Worm (Caenorhabditis elegans) whole organism, young adult: ENCODE results near the gene upb-1.

Experiments
- B0035.1 ChIP-seq: sonication (generic microtip); optimal IDR thresholded peaks from 2 replicates; lab custom pipeline; 2016; ENCODE audit warnings: missing genetic modification characterization, mild to moderate bottlenecking, missing compliant biosample characterization, missing genotype, missing genetic modification reagents
- C06A6.2 ChIP-seq: fragments of 200-800 bp; sonication (Bioruptor generic); conservative IDR thresholded peaks from 2 replicates; pipeline ENCODE4 v1.3.6; 2022; ENCODE audit warnings: missing genetic modification characterization, missing compliant biosample characterization
- aptf-3 ChIP-seq: fragments of 200-800 bp; sonication (Bioruptor generic); IDR thresholded peaks from 2 replicates; pipeline ENCODE4 v1.3.6; 2022; ENCODE audit warnings: missing genetic modification characterization, missing compliant biosample characterization
- atf-7 ChIP-seq: sonication (generic microtip); optimal IDR thresholded peaks from 2 replicates; lab custom pipeline; 2017; ENCODE audit warnings: mild to moderate bottlenecking, missing genetic modification characterization, missing compliant biosample characterization
- hsf-1 ChIP-seq: fragments of 200-800 bp; sonication (Bioruptor generic); IDR thresholded peaks from 2 replicates; pipeline ENCODE4 v1.3.6; 2022; ENCODE audit warnings: missing genetic modification reagents, missing genetic modification characterization, missing compliant biosample characterization
- madf-10 ChIP-seq: sonication (generic microtip); optimal IDR thresholded peaks from 2 replicates; lab custom pipeline; 2016; ENCODE audit warnings: mild to moderate bottlenecking, missing genetic modification characterization, missing compliant biosample characterization
- nfya-2 ChIP-seq: fragments of 200-800 bp; sonication (Bioruptor generic); IDR thresholded peaks from 2 replicates; pipeline ENCODE4 v1.3.6; 2022; ENCODE audit warnings: missing genetic modification reagents, missing genetic modification characterization, missing compliant biosample characterization
- rec-8 ChIP-seq, 2 experiments: sonication (generic microtip); optimal IDR thresholded peaks; 2 replicates each; lab custom pipeline; 2016; ENCODE audit warnings: mild to moderate bottlenecking in 2 of 2, missing genetic modification characterization in 2 of 2, missing genetic modification reagents in 2 of 2, missing genotype in 2 of 2, missing biosample characterization in 1 of 2, missing compliant biosample characterization in 1 of 2, moderate library complexity in 1 of 2
- sdz-38 ChIP-seq: sonication (generic microtip); optimal IDR thresholded peaks from 2 replicates; lab custom pipeline; 2016; ENCODE audit warnings: missing genotype, missing genetic modification characterization, missing compliant biosample characterization
- snpc-4 ChIP-seq, 5 experiments: fragments of 150-350 bp in 1 of 5; sonication (generic microtip) in 4 of 5; optimal IDR thresholded peaks; 2 replicates each; lab custom pipeline; 2014 to 2018; ENCODE audit warnings: missing genetic modification characterization in 5 of 5, missing biosample characterization in 3 of 5, antibody characterized with exemption in 2 of 5, mild to moderate bottlenecking in 2 of 5, missing compliant biosample characterization in 2 of 5, missing genotype in 2 of 5, moderate library complexity in 2 of 5, missing genetic modification reagents in 1 of 5
- unc-62 ChIP-seq: fragments of 150-350 bp; optimal IDR thresholded peaks from 2 replicates; lab custom pipeline; 2014; ENCODE audit warnings: missing biosample characterization, missing genetic modification reagents, missing genetic modification characterization

ce11 chrII:6309198-6309597 is 19.3 kb upstream of the upb-1 start, which contains the start of gene glb-10:
- no peak for TF ChIP-seq B0035.1 (tag; lab: Kevin White, UChicago)
- no peak for TF ChIP-seq hsf-1
- TF ChIP-seq sdz-38 (tag; lab: Kevin White, UChicago), result no peak
- no peak for TF ChIP-seq aptf-3
- TF ChIP-seq madf-10, result no peak
- no peak for TF ChIP-seq snpc-4 (GFP tag; optimal IDR thresholded peaks at IDR 0.05; lab: Kevin White, UChicago)
- no peak for TF ChIP-seq snpc-4 (tag; optimal IDR thresholded peaks at IDR 0.05; lab: Kevin White, UChicago)
- TF ChIP-seq C06A6.2, result no peak
- TF ChIP-seq nfya-2 (GFP tag; lab: Robert Waterston, UW), result no peak
- no peak for TF ChIP-seq rec-8 (tag; optimal IDR thresholded peaks at IDR 0.05; lab: Kevin White, UChicago)
- no peak for TF ChIP-seq atf-7 (tag; lab: Kevin White, UChicago)
- TF ChIP-seq unc-62, result no peak
